Worm (Caenorhabditis elegans): ENCODE results near the gene F58G6.3.

The F58G6.3 gene

DNA sequence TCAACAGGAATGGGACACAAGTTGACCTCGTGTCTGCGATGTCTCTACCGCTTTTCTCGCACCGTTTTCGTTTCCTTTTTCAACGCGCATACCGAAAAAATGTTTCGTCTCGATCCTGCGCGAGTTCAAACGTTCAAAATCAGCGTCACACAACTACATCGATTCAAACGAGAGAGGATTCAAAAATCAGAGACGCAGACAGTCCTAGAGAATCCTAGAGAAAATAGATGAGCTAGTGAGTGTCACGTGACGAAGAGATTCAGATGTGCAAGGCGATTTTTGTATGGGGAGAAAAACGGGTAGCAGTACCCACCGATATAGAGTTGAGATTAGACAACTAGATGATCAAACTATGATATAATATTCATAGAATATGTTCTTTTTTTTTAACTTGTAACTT, 16.6 kb downstream of the F58G6.3 start:
- TF ChIP-seq dmd-8 (GFP tag; IDR thresholded peaks at IDR 0.05) (no peak), hmg-1.1 (GFP tag; IDR thresholded peaks at IDR 0.05) (peak; percentile 43; the same call in 1 of the 2 replicates), mxl-3 (GFP tag; optimal IDR thresholded peaks at IDR 0.05) (peak; percentile 67), hlh-30 (tag; optimal IDR thresholded peaks at IDR 0.05; ENCODE audit: insufficient read depth) (peak; percentile 77), dmd-6 (GFP tag; IDR thresholded peaks at IDR 0.05) (peak; percentile 56), saeg-2 (GFP tag; IDR thresholded peaks at IDR 0.05) (0 out of 2 replicates have a peak, but pooled peaks have one; percentile 42), F26F4.8 (GFP tag; conservative IDR thresholded peaks at IDR 0.05) (no peak), hlh-11 (tag; optimal IDR thresholded peaks at IDR 0.05) (peak; percentile 81), lsy-2 (tag; optimal IDR thresholded peaks at IDR 0.05) (peak in 1 of 2 experiments; percentile 48), unc-62 (GFP tag; optimal IDR thresholded peaks at IDR 0.05 in 1 of 2) (peak in 1 of 2 experiments; percentile 87), unc-62 (tag; optimal IDR thresholded peaks at IDR 0.05) (no peak), nhr-28 (tag; optimal IDR thresholded peaks at IDR 0.05) (peak; percentile 81), mep-1 (tag; optimal IDR thresholded peaks at IDR 0.05) (peak; percentile 5), mdl-1 (tag; optimal IDR thresholded peaks at IDR 0.05) (peak; percentile 24 to 80), dve-1 (tag; optimal IDR thresholded peaks at IDR 0.05; ENCODE audit: insufficient read depth) (peak; percentile 37), cey-2 (tag; optimal IDR thresholded peaks at IDR 0.05; ENCODE audit: borderline replicate concordance, insufficient read depth) (no peak)

DNA sequence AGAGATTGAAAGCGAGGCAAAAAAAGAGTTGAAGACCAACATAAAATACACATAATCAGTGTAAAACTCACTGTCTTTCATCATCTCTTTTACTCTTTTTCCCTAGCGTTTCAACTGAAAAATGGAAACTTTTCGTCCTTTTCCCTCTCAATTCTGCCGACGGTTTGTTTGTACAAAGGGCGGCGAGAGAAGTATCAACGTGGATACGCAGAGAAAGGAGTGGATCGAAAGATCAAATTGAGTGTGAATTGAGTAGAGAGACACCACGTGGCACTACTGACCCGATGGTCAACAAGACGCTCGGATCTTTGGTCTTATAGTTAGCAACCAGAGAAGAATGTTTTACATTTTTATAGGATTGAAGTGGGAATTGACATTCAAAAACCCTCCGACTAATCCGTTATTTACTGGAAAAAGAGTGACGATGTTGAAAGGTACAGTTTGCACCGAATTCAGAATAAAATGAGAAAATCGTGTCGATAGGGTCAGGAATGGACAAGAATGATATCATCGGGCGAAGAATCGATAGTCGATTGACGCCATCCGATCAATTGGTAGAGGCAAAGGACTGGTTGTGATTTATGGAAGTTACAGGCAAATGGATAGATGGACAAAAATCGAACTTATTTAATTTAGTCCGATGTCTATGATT, 17.8 kb downstream of the F58G6.3 start:
- TF ChIP-seq T20F7.1 (GFP tag; optimal IDR thresholded peaks at IDR 0.05) (no peak), vab-7 (GFP tag; IDR thresholded peaks at IDR 0.05) (no peak), sdz-12 (GFP tag; optimal IDR thresholded peaks at IDR 0.05) (no peak), R02D3.7 (tag; optimal IDR thresholded peaks at IDR 0.05) (no peak), tag-97 (GFP tag; IDR thresholded peaks at IDR 0.05) (no peak), set-16 (GFP tag; IDR thresholded peaks at IDR 0.05) (no peak), ztf-7 (tag; optimal IDR thresholded peaks at IDR 0.05) (no peak), Y48G9A.11 (GFP tag; IDR thresholded peaks at IDR 0.05) (no peak), hlh-30 (tag; optimal IDR thresholded peaks at IDR 0.05; ENCODE audit: insufficient read depth) (peak; percentile 77), F26F4.8 (GFP tag; conservative IDR thresholded peaks at IDR 0.05) (no peak), spr-1 (tag; optimal IDR thresholded peaks at IDR 0.05) (no peak), nhr-41 (GFP tag; IDR thresholded peaks at IDR 0.05) (no peak), fos-1 (tag; optimal IDR thresholded peaks at IDR 0.05) (no peak), ZK546.5 (tag; optimal IDR thresholded peaks at IDR 0.05) (no peak), zip-2 (tag; optimal IDR thresholded peaks at IDR 0.05) (peak; percentile 33), saeg-2 (GFP tag; IDR thresholded peaks at IDR 0.05) (no peak), attf-4 (tag; optimal IDR thresholded peaks at IDR 0.05) (no peak), aha-1 (tag) (peak; percentile 93), ceh-82 (tag; optimal IDR thresholded peaks at IDR 0.05) (no peak), unc-130 (GFP tag; optimal IDR thresholded peaks at IDR 0.05) (no peak), spr-3 (GFP tag; optimal IDR thresholded peaks at IDR 0.05) (no peak), fkh-10 (GFP tag; optimal IDR thresholded peaks at IDR 0.05) (no peak), ztf-11 (tag; optimal IDR thresholded peaks at IDR 0.05) (no peak), egl-43 (GFP tag; IDR thresholded peaks at IDR 0.05) (no peak), nhr-76 (tag; optimal IDR thresholded peaks at IDR 0.05) (no peak), dpl-1 (GFP tag; optimal IDR thresholded peaks at IDR 0.05) (no peak), egl-27 (tag; optimal IDR thresholded peaks at IDR 0.05) (no peak), ceh-32 (tag; optimal IDR thresholded peaks at IDR 0.05; ENCODE audit: poor library complexity) (no peak), nhr-25 (tag; optimal IDR thresholded peaks at IDR 0.05; ENCODE audit: borderline replicate concordance, insufficient read depth) (no peak), unc-62 (GFP tag; optimal IDR thresholded peaks at IDR 0.05 in 1 of 2) (peak in 1 of 2 experiments; percentile 95), unc-62 (tag; optimal IDR thresholded peaks at IDR 0.05) (no peak), Y5F2A.4 (GFP tag; optimal IDR thresholded peaks at IDR 0.05) (no peak), hif-1 (tag; optimal IDR thresholded peaks at IDR 0.05) (peak in 1 of 2 experiments; percentile 37), nhr-28 (tag; optimal IDR thresholded peaks at IDR 0.05) (peak; percentile 78), lim-7 (GFP tag; IDR thresholded peaks at IDR 0.05) (no peak), nhr-77 (tag; optimal IDR thresholded peaks at IDR 0.05) (peak; percentile 86), lin-38 (GFP tag; IDR thresholded peaks at IDR 0.05) (no peak), tra-1 (GFP tag; IDR thresholded peaks at IDR 0.05) (no peak)
